Fruit fly (Drosophila melanogaster): ENCODE data around the gene Sarm.

The Sarm gene

dm6 chr3L:8041461-8042110, 22.1 kb upstream of the Sarm start (continued):
- no peak for TF ChIP-seq croc (GFP tag; conservative IDR thresholded peaks at IDR 0.05)
- TF ChIP-seq pros (GFP tag; optimal IDR thresholded peaks at IDR 0.05) = no peak
- no peak for TF ChIP-seq vfl (GFP tag; optimal IDR thresholded peaks at IDR 0.05)
- no peak for TF ChIP-seq ATbp (GFP tag; optimal IDR thresholded peaks at IDR 0.05)
- no peak for TF ChIP-seq H15 (GFP tag; IDR thresholded peaks at IDR 0.05)
- TF ChIP-seq rib (GFP tag; IDR thresholded peaks at IDR 0.05) = no peak
- TF ChIP-seq pan (optimal IDR thresholded peaks at IDR 0.05) = no peak
- TF ChIP-seq pan (GFP tag; optimal IDR thresholded peaks at IDR 0.05 in 1 of 2, IDR thresholded peaks at IDR 0.05 in 1 of 2) = peak in 1 of 2 experiments; percentile 53
- no peak for TF ChIP-seq CG32767 (GFP tag; IDR thresholded peaks at IDR 0.05)
- no peak for TF ChIP-seq sna (GFP tag; IDR thresholded peaks at IDR 0.05; ENCODE audit: partially characterized antibody)
- TF ChIP-seq z (GFP tag; IDR thresholded peaks at IDR 0.05) = no peak
- peak; percentile 17 for TF ChIP-seq grau (tag; optimal IDR thresholded peaks at IDR 0.05)
- TF ChIP-seq CG31441 (GFP tag; IDR thresholded peaks at IDR 0.05) = 0 out of 2 replicates have a peak, but pooled peaks have one; percentile 24
- TF ChIP-seq fd96Cb (tag; optimal IDR thresholded peaks at IDR 0.05) = peak; percentile 34
- TF ChIP-seq Fer1 (GFP tag; optimal IDR thresholded peaks at IDR 0.05) = peak; percentile 4
- no peak for TF ChIP-seq MBD-R2 (GFP tag; IDR thresholded peaks at IDR 0.05)
- peak; percentile 49 for TF ChIP-seq CG17359 (tag; optimal IDR thresholded peaks at IDR 0.05)
- no peak for TF ChIP-seq maf-S (GFP tag; optimal IDR thresholded peaks at IDR 0.05)
- no peak for TF ChIP-seq pita (GFP tag; optimal IDR thresholded peaks at IDR 0.05)
- no peak for TF ChIP-seq vnd (GFP tag; IDR thresholded peaks at IDR 0.05; ENCODE audit: partially characterized antibody)
- no peak for TF ChIP-seq oc (tag; optimal IDR thresholded peaks at IDR 0.05)
- peak; percentile 7 for TF ChIP-seq CG8924 (tag; optimal IDR thresholded peaks at IDR 0.05)
- TF ChIP-seq CG5245 (GFP tag; optimal IDR thresholded peaks at IDR 0.05) = no peak
- TF ChIP-seq sd (tag; optimal IDR thresholded peaks at IDR 0.05) = no peak
- no peak for TF ChIP-seq CG11695 (GFP tag; IDR thresholded peaks at IDR 0.05)
- TF ChIP-seq chinmo (GFP tag; IDR thresholded peaks at IDR 0.05; ENCODE audit: partially characterized antibody) = no peak
- no peak for TF ChIP-seq CG6175 (GFP tag; IDR thresholded peaks at IDR 0.05)
- peak; percentile 36 for TF ChIP-seq CG18262 (tag; optimal IDR thresholded peaks at IDR 0.05)
- no peak for TF ChIP-seq CG34422 (GFP tag; IDR thresholded peaks at IDR 0.05)
- TF ChIP-seq NC2α (GFP tag; optimal IDR thresholded peaks at IDR 0.05) = no peak
- TF ChIP-seq CG9727 (GFP tag; optimal IDR thresholded peaks at IDR 0.05) = peak; percentile 33
- TF ChIP-seq ham (GFP tag; IDR thresholded peaks at IDR 0.05) = no peak
- peak; percentile 13 for TF ChIP-seq Hsf (GFP tag; optimal IDR thresholded peaks at IDR 0.05)
- TF ChIP-seq Scr (GFP tag; IDR thresholded peaks at IDR 0.05; ENCODE audit: partially characterized antibody) = no peak
- TF ChIP-seq Xrp1 (GFP tag; IDR thresholded peaks at IDR 0.05) = peak; percentile 26; the same call in 1 of the 2 replicates
- no peak for TF ChIP-seq sima (GFP tag; optimal IDR thresholded peaks at IDR 0.05)
- no peak; the same call in 2 of the 3 replicates for TF ChIP-seq CG14050 (GFP tag; IDR thresholded peaks at IDR 0.05)
- TF ChIP-seq ems (GFP tag; optimal IDR thresholded peaks at IDR 0.05) = no peak
- TF ChIP-seq gt (GFP tag; IDR thresholded peaks at IDR 0.05) = no peak
- TF ChIP-seq CG12299 (tag; optimal IDR thresholded peaks at IDR 0.05) = no peak
- no peak for TF ChIP-seq ind (GFP tag; optimal IDR thresholded peaks at IDR 0.05)
- TF ChIP-seq CG10366 (GFP tag; IDR thresholded peaks at IDR 0.05) = peak; percentile 25; the same call in 1 of the 2 replicates
- peak; percentile 5 for TF ChIP-seq CG12659 (GFP tag; optimal IDR thresholded peaks at IDR 0.05)
- no peak for TF ChIP-seq twi (tag; optimal IDR thresholded peaks at IDR 0.05)
- TF ChIP-seq CG4404 (GFP tag; IDR thresholded peaks at IDR 0.05) = no peak
- TF ChIP-seq HLHmδ (GFP tag; optimal IDR thresholded peaks at IDR 0.05) = no peak
- TF ChIP-seq zen (tag; optimal IDR thresholded peaks at IDR 0.05) = no peak
- TF ChIP-seq CG12236 (GFP tag; optimal IDR thresholded peaks at IDR 0.05) = no peak
- TF ChIP-seq CG3726 (GFP tag; IDR thresholded peaks at IDR 0.05) = no peak
- no peak for TF ChIP-seq CG3065 (GFP tag; optimal IDR thresholded peaks at IDR 0.05)
- no peak for TF ChIP-seq Bdp1 (GFP tag; optimal IDR thresholded peaks at IDR 0.05)

Measured in whole organism, embryonic.